Worm (Caenorhabditis elegans) whole organism, L4/young adult: ENCODE results near the gene ceh-83.

ENCODE experiments used
- W03F9.2 ChIP-seq: fragments of 150-350 bp; optimal IDR thresholded peaks from 2 replicates; lab custom pipeline; 2014; ENCODE audit warnings: missing biosample characterization, missing genetic modification characterization
- dao-5 ChIP-seq: sonication (generic microtip); optimal IDR thresholded peaks from 2 replicates; lab custom pipeline; 2016; ENCODE audit warnings: missing genotype, missing genetic modification characterization, moderate library complexity, missing compliant biosample characterization
- him-1 ChIP-seq: sonication (generic microtip); optimal IDR thresholded peaks from 2 replicates; lab custom pipeline; 2016; ENCODE audit warnings: missing genotype, missing genetic modification reagents, missing genetic modification characterization, missing compliant biosample characterization

- TF ChIP-seq him-1 (tag; lab: Kevin White, UChicago) (no peak), dao-5 (tag; lab: Kevin White, UChicago) (no peak), W03F9.2 (tag; lab: Kevin White, UChicago) (no peak)
Observed at ce11 chrII:1709959-1710358, 26.4 kb downstream of the ceh-83 start, which contains the start of gene fbxa-184.
